Fruit fly (Drosophila melanogaster) whole organism, embryonic: ENCODE data around the gene CG17929.

Experiments
- B-H1 ChIP-seq: fragments of 200-800 bp; sonication (Bioruptor generic); IDR thresholded peaks from 3 replicates; pipeline ENCODE4 v1.3.6; 2022; ENCODE audit warnings: missing biosample characterization, missing genetic modification characterization
- CG10366 ChIP-seq: fragments of 200-800 bp; sonication (Bioruptor generic); IDR thresholded peaks from 2 replicates; pipeline ENCODE4 v1.3.6; 2022; ENCODE audit warnings: missing biosample characterization, missing genetic modification characterization
- CG15479 ChIP-seq: fragments of 200-800 bp; sonication (Bioruptor generic); optimal IDR thresholded peaks from 3 replicates; lab custom pipeline; 2019; ENCODE audit warnings: missing biosample characterization, mild to moderate bottlenecking, missing genetic modification characterization, moderate library complexity
- CG16863 ChIP-seq: fragments of 200-800 bp; sonication (Bioruptor generic); optimal IDR thresholded peaks from 3 replicates; lab custom pipeline; 2016; ENCODE audit warnings: missing biosample characterization, missing genetic modification characterization
- CG17359 ChIP-seq: fragments of 200-800 bp; sonication (Bioruptor generic); optimal IDR thresholded peaks from 3 replicates; lab custom pipeline; 2018; ENCODE audit warnings: missing biosample characterization, mild to moderate bottlenecking, missing genetic modification characterization, moderate library complexity
- CG2199 ChIP-seq: fragments of 200-800 bp; sonication (Bioruptor generic); IDR thresholded peaks from 3 replicates; pipeline ENCODE4 v1.3.6; 2022; ENCODE audit warnings: missing biosample characterization, missing genetic modification characterization
- CG31224 ChIP-seq: fragments of 200-800 bp; sonication (Bioruptor generic); IDR thresholded peaks from 2 replicates; pipeline ENCODE4 v1.3.6; 2022; ENCODE audit warnings: missing biosample characterization, missing genetic modification characterization
- CG31365 ChIP-seq: fragments of 200-800 bp; sonication (Bioruptor generic); optimal IDR thresholded peaks from 2 replicates; lab custom pipeline; 2018; ENCODE audit warnings: missing biosample characterization, mild to moderate bottlenecking, missing genetic modification characterization
- CG3838 ChIP-seq: fragments of 200-800 bp; sonication (Bioruptor generic); optimal IDR thresholded peaks from 3 replicates; lab custom pipeline; 2016; ENCODE audit warnings: missing biosample characterization, missing genetic modification characterization
- CG4424 ChIP-seq: fragments of 200-800 bp; sonication (Bioruptor generic); optimal IDR thresholded peaks from 3 replicates; lab custom pipeline; 2016; ENCODE audit warnings: missing biosample characterization, missing genetic modification characterization
- CG6689 ChIP-seq: fragments of 200-800 bp; sonication (Bioruptor generic); IDR thresholded peaks from 2 replicates; pipeline ENCODE4 v1.3.6; 2022; ENCODE audit warnings: missing biosample characterization, missing genetic modification characterization
- CG7987 ChIP-seq: fragments of 200-800 bp; sonication (Bioruptor generic); optimal IDR thresholded peaks from 2 replicates; lab custom pipeline; 2018; ENCODE audit warnings: missing biosample characterization, mild to moderate bottlenecking, missing genetic modification characterization, moderate library complexity
- CG8359 ChIP-seq: fragments of 200-800 bp; sonication (Bioruptor generic); optimal IDR thresholded peaks from 2 replicates; lab custom pipeline; 2017; ENCODE audit warnings: missing biosample characterization, mild to moderate bottlenecking, missing genetic modification characterization, borderline replicate concordance
- Dad ChIP-seq: fragments of 200-800 bp; sonication (Bioruptor generic); optimal IDR thresholded peaks from 3 replicates; lab custom pipeline; 2016; ENCODE audit warnings: missing biosample characterization, missing genetic modification characterization
- Dip2 ChIP-seq: fragments of 200-800 bp; sonication (Bioruptor generic); IDR thresholded peaks from 2 replicates; pipeline ENCODE4 v1.3.6; 2022; ENCODE audit warnings: missing biosample characterization, missing genetic modification characterization
- E2f2 ChIP-seq: fragments of 200-800 bp; sonication (Bioruptor generic); IDR thresholded peaks from 2 replicates; pipeline ENCODE4 v1.3.6; 2022; ENCODE audit warnings: missing biosample characterization, missing genetic modification characterization
- Lhr ChIP-seq: fragments of 200-800 bp; sonication (Bioruptor generic); optimal IDR thresholded peaks from 3 replicates; lab custom pipeline; 2017; ENCODE audit warnings: mild to moderate bottlenecking, missing biosample characterization, missing genetic modification reagents, missing genetic modification characterization
- MBD-R2 ChIP-seq: fragments of 200-800 bp; sonication (Bioruptor generic); IDR thresholded peaks from 2 replicates; pipeline ENCODE4 v1.3.6; 2022; ENCODE audit warnings: missing biosample characterization, missing genetic modification characterization
- MTF-1 ChIP-seq: fragments of 200-800 bp; sonication (Bioruptor generic); optimal IDR thresholded peaks from 2 replicates; lab custom pipeline; 2018; ENCODE audit warnings: missing biosample characterization, mild to moderate bottlenecking, missing genetic modification characterization, borderline replicate concordance
- Mad ChIP-seq: fragments of 200-800 bp; sonication (Bioruptor generic); optimal IDR thresholded peaks from 2 replicates; lab custom pipeline; 2016; ENCODE audit warnings: missing biosample characterization, missing genetic modification characterization
- Med ChIP-seq: fragments of 200-800 bp; sonication (Bioruptor generic); peaks from one replicate; lab custom pipeline; 2016; ENCODE audit warnings: missing biosample characterization, missing genetic modification characterization, mild to moderate bottlenecking, inconsistent platforms, moderate library complexity
- NC2β ChIP-seq: fragments of 200-800 bp; sonication (Bioruptor generic); optimal IDR thresholded peaks from 2 replicates; lab custom pipeline; 2016; ENCODE audit warnings: missing biosample characterization, missing genetic modification characterization
- NFAT ChIP-seq: fragments of 200-800 bp; sonication (Bioruptor generic); IDR thresholded peaks from 2 replicates; pipeline ENCODE4 v1.3.6; 2022; ENCODE audit warnings: missing biosample characterization, missing genetic modification characterization
- Opbp ChIP-seq: fragments of 200-800 bp; sonication (Bioruptor generic); IDR thresholded peaks from 3 replicates; pipeline ENCODE4 v1.3.6; 2022; ENCODE audit warnings: missing biosample characterization, missing genetic modification characterization; ENCODE audit not compliant: partially characterized antibody
- PHDP ChIP-seq: fragments of 200-800 bp; sonication (Bioruptor generic); optimal IDR thresholded peaks from 3 replicates; lab custom pipeline; 2018; ENCODE audit warnings: missing biosample characterization, mild to moderate bottlenecking, missing genetic modification characterization, moderate library complexity
- Sox102F ChIP-seq: fragments of 200-800 bp; sonication (Bioruptor generic); optimal IDR thresholded peaks from 2 replicates; lab custom pipeline; 2018; ENCODE audit warnings: missing biosample characterization, mild to moderate bottlenecking, missing genetic modification characterization, moderate library complexity
- Usf ChIP-seq: fragments of 200-800 bp; sonication (Bioruptor generic); optimal IDR thresholded peaks from 2 replicates; lab custom pipeline; 2017; ENCODE audit warnings: missing genotype, missing biosample characterization, missing genetic modification characterization
- Vsx1 ChIP-seq: fragments of 200-800 bp; sonication (Bioruptor generic); optimal IDR thresholded peaks from 2 replicates; lab custom pipeline; 2017; ENCODE audit warnings: missing biosample characterization, mild to moderate bottlenecking, missing genetic modification characterization, missing genetic modification reagents
- ab ChIP-seq: fragments of 200-800 bp; sonication (Bioruptor generic); optimal IDR thresholded peaks from 2 replicates; lab custom pipeline; 2016; ENCODE audit warnings: missing biosample characterization, missing genetic modification characterization
- abd-A ChIP-seq: fragments of 200-800 bp; sonication (Bioruptor generic); optimal IDR thresholded peaks from 3 replicates; lab custom pipeline; 2019; ENCODE audit warnings: missing biosample characterization, mild to moderate bottlenecking, missing genetic modification characterization, moderate library complexity
- bbx ChIP-seq: fragments of 200-800 bp; sonication (Bioruptor generic); IDR thresholded peaks from 2 replicates; pipeline ENCODE4 v1.3.6; 2022; ENCODE audit warnings: missing biosample characterization, missing genetic modification characterization; ENCODE audit not compliant: partially characterized antibody
- chinmo ChIP-seq: fragments of 200-800 bp; sonication (Bioruptor generic); IDR thresholded peaks from 4 replicates; pipeline ENCODE4 v1.3.6; 2022; ENCODE audit warnings: missing biosample characterization, missing genetic modification characterization; ENCODE audit not compliant: partially characterized antibody
- emc ChIP-seq: fragments of 200-800 bp; sonication (Bioruptor generic); optimal IDR thresholded peaks from 2 replicates; lab custom pipeline; 2016; ENCODE audit warnings: missing biosample characterization, missing genetic modification characterization
- eve ChIP-seq, 2 experiments: fragments of >200 bp; optimal IDR thresholded peaks; 2 replicates each; lab custom pipeline; 2017; ENCODE audit warnings: missing biosample characterization in 2 of 2, missing genetic modification characterization in 2 of 2
- grn ChIP-seq: fragments of 200-800 bp; sonication (Bioruptor generic); optimal IDR thresholded peaks from 3 replicates; lab custom pipeline; 2017; ENCODE audit warnings: missing biosample characterization, missing genetic modification characterization
- hbn ChIP-seq: fragments of 200-800 bp; sonication (Bioruptor generic); IDR thresholded peaks from 2 replicates; pipeline ENCODE4 v1.3.6; 2022; ENCODE audit warnings: missing biosample characterization, missing genetic modification characterization; ENCODE audit not compliant: partially characterized antibody
- hkb ChIP-seq, 2 experiments: fragments of 200-800 bp in 1 of 2; fragments of >200 bp in 1 of 2; sonication (Bioruptor generic) in 1 of 2; IDR thresholded peaks in 1 of 2; optimal IDR thresholded peaks in 1 of 2; 2 replicates each; pipeline versions ENCODE4 v1.3.6 to Lab custom; 2017 to 2022; ENCODE audit warnings: missing biosample characterization in 1 of 2, missing genetic modification characterization in 1 of 2
- insv ChIP-seq, 2 experiments: fragments of 200-800 bp; sonication (Bioruptor generic); optimal IDR thresholded peaks; 3 replicates each; lab custom pipeline; 2016 to 2018; ENCODE audit warnings: missing biosample characterization in 2 of 2, missing genetic modification characterization in 2 of 2
- jing ChIP-seq: fragments of 200-800 bp; sonication (Bioruptor generic); optimal IDR thresholded peaks from 2 replicates; lab custom pipeline; 2018; ENCODE audit warnings: missing biosample characterization, mild to moderate bottlenecking, missing genetic modification characterization
- onecut ChIP-seq: fragments of 200-800 bp; sonication (Bioruptor generic); IDR thresholded peaks from 2 replicates; pipeline ENCODE4 v1.3.6; 2022; ENCODE audit warnings: missing biosample characterization, missing genetic modification characterization
- pzg ChIP-seq: fragments of 200-800 bp; sonication (Bioruptor generic); optimal IDR thresholded peaks from 3 replicates; lab custom pipeline; 2018; ENCODE audit warnings: missing biosample characterization, mild to moderate bottlenecking, missing genetic modification characterization, moderate library complexity
- repo ChIP-seq: fragments of 200-800 bp; sonication (Bioruptor generic); optimal IDR thresholded peaks from 2 replicates; lab custom pipeline; 2016; ENCODE audit warnings: missing biosample characterization, missing genetic modification characterization
- run ChIP-seq: fragments of 200-800 bp; sonication (Bioruptor generic); optimal IDR thresholded peaks from 3 replicates; lab custom pipeline; 2018; ENCODE audit warnings: missing biosample characterization, mild to moderate bottlenecking, missing genetic modification characterization
- sens ChIP-seq: fragments of 200-800 bp; sonication (Bioruptor generic); peaks from one replicate; lab custom pipeline; 2016; ENCODE audit warnings: missing biosample characterization, missing genetic modification characterization
- seq ChIP-seq: fragments of 200-800 bp; sonication (Bioruptor generic); IDR thresholded peaks from 2 replicates; pipeline ENCODE4 v1.3.6; 2022; ENCODE audit warnings: missing biosample characterization, missing genetic modification characterization
- slp2 ChIP-seq: fragments of 200-800 bp; sonication (Bioruptor generic); optimal IDR thresholded peaks from 2 replicates; lab custom pipeline; 2016; ENCODE audit warnings: missing biosample characterization, missing genetic modification characterization
- sr ChIP-seq: fragments of 200-800 bp; sonication (Bioruptor generic); IDR thresholded peaks from 3 replicates; pipeline ENCODE4 v1.3.6; 2022; ENCODE audit warnings: missing biosample characterization, missing genetic modification characterization
- tll ChIP-seq, 2 experiments: fragments of 200-800 bp in 1 of 2; fragments of >200 bp in 1 of 2; sonication (Bioruptor generic) in 1 of 2; optimal IDR thresholded peaks; 2 replicates each; lab custom pipeline; 2017 to 2019; ENCODE audit warnings: missing biosample characterization in 2 of 2, missing genetic modification characterization in 2 of 2, mild to moderate bottlenecking in 1 of 2, moderate library complexity in 1 of 2
- tx ChIP-seq: fragments of 200-800 bp; sonication (Bioruptor generic); optimal IDR thresholded peaks from 2 replicates; lab custom pipeline; 2016; ENCODE audit warnings: missing biosample characterization, missing genetic modification characterization
- zfh2 ChIP-seq: fragments of 200-800 bp; sonication (Bioruptor generic); optimal IDR thresholded peaks from 2 replicates; lab custom pipeline; 2016; ENCODE audit warnings: missing biosample characterization, missing genetic modification characterization

CG17929 gene

DNA sequence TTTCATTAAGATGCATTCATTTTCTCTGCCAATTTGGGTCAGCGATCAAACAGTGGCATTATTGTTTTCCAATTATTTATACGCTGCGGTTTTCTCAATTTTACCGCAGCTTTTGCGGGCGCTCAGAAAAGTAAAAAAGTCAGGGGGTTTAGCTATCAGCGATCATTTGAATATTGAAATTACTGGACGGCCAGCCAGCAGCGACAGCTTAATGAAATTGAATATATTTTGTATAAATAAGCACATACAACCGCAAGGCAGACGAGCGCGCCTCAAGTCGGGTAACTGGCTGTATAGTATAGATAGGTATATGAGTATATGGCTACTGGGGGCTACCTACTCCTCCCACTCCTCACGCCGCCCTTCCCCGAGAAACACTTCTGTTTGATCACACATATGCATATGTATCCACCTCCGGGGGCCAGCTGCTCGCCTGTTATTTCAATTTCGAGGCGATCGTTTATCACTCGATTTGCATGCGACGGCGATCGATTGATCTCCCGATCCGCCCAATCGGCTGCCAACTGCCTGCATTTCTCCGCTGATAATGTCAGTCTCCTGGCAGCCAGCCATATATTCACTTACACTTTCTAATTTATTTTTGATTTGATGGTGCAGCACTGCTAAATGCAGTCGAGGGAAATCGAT lies 31.0 kb downstream of the CG17929 start (continued):
- 0 out of 3 replicates have a peak, but pooled peaks have one; percentile 22 for TF ChIP-seq CG2199 (GFP tag; lab: Robert Waterston, UW)
- no peak for TF ChIP-seq MBD-R2 (GFP tag; lab: Robert Waterston, UW)
- no peak for TF ChIP-seq jing
- no peak for TF ChIP-seq Opbp (GFP tag; lab: Robert Waterston, UW)
- TF ChIP-seq tx (GFP tag; lab: Kevin White, UChicago) = no peak
- TF ChIP-seq CG8359 = no peak
- TF ChIP-seq chinmo (GFP tag; lab: Robert Waterston, UW) = 0 out of 4 replicates have a peak, but pooled peaks have one; percentile 51
- TF ChIP-seq grn (GFP tag; lab: Kevin White, UChicago) = peak; percentile 11
- TF ChIP-seq eve (GFP tag; optimal IDR thresholded peaks at IDR 0.05; lab: Kevin White, UChicago) = no peak
- no peak for TF ChIP-seq Dip2 (GFP tag; lab: Robert Waterston, UW)
- no peak for TF ChIP-seq zfh2 (GFP tag; lab: Kevin White, UChicago)
- peak; percentile 46 for TF ChIP-seq run (tag; lab: Kevin White, UChicago)
- TF ChIP-seq repo = no peak
- TF ChIP-seq Lhr (GFP tag; lab: Kevin White, UChicago) = no peak
- no peak for TF ChIP-seq Mad (GFP tag; lab: Kevin White, UChicago)
- no peak for TF ChIP-seq CG10366 (GFP tag; lab: Robert Waterston, UW)
- no peak for TF ChIP-seq CG6689 (GFP tag; lab: Robert Waterston, UW)
- TF ChIP-seq Med = peak; percentile 35
- no peak for TF ChIP-seq hbn (GFP tag; lab: Robert Waterston, UW)
- no peak for TF ChIP-seq sr
- no peak for TF ChIP-seq NFAT
- TF ChIP-seq CG17359 (tag; lab: Kevin White, UChicago) = no peak
- TF ChIP-seq B-H1 = no peak
- peak; percentile 95; the same call in 1 of the 2 replicates for TF ChIP-seq CG31224 (GFP tag; lab: Robert Waterston, UW)
- peak; percentile 66 for TF ChIP-seq abd-A (tag; lab: Kevin White, UChicago)
- no peak for TF ChIP-seq Usf
- TF ChIP-seq E2f2 (GFP tag; lab: Robert Waterston, UW) = no peak
- peak; percentile 17 for TF ChIP-seq sens (GFP tag; lab: Kevin White, UChicago)
- TF ChIP-seq seq (GFP tag; lab: Robert Waterston, UW) = no peak
- no peak for TF ChIP-seq emc (GFP tag; lab: Kevin White, UChicago)
- TF ChIP-seq CG15479 (GFP tag; lab: Kevin White, UChicago) = no peak
- TF ChIP-seq MTF-1 (GFP tag; lab: Kevin White, UChicago) = no peak
- no peak for TF ChIP-seq ab (GFP tag; lab: Kevin White, UChicago)
- no peak for TF ChIP-seq insv (GFP tag; optimal IDR thresholded peaks at IDR 0.05; lab: Kevin White, UChicago)
- TF ChIP-seq slp2 (GFP tag; lab: Kevin White, UChicago) = no peak
- no peak for TF ChIP-seq Sox102F (GFP tag; lab: Kevin White, UChicago)
- no peak for TF ChIP-seq hkb (optimal IDR thresholded peaks at IDR 0.05; lab: Kevin White, UChicago)
- TF ChIP-seq hkb (GFP tag; IDR thresholded peaks at IDR 0.05; lab: Robert Waterston, UW) = no peak
- TF ChIP-seq onecut (GFP tag; lab: Robert Waterston, UW) = no peak
- TF ChIP-seq pzg (GFP tag; lab: Kevin White, UChicago) = no peak
- no peak for TF ChIP-seq Dad (GFP tag; lab: Kevin White, UChicago)
- TF ChIP-seq CG3838 (GFP tag; lab: Kevin White, UChicago) = no peak
- no peak for TF ChIP-seq PHDP (tag; lab: Kevin White, UChicago)
- no peak for TF ChIP-seq bbx (GFP tag; lab: Robert Waterston, UW)
- peak; percentile 32 for TF ChIP-seq Vsx1 (GFP tag; lab: Kevin White, UChicago)
- no peak for TF ChIP-seq CG4424
- TF ChIP-seq NC2β = no peak
- no peak for TF ChIP-seq CG16863
- TF ChIP-seq CG31365 = no peak
- TF ChIP-seq tll (GFP tag; optimal IDR thresholded peaks at IDR 0.05; lab: Kevin White, UChicago) = no peak
- TF ChIP-seq CG7987 = no peak
